Fruit fly (Drosophila melanogaster): Measurements from ENCODE around the gene CG6041.
A peak's percentile ranks its signal among the peaks of the same experiment; 100 is the strongest.

CG6041 gene

DNA sequence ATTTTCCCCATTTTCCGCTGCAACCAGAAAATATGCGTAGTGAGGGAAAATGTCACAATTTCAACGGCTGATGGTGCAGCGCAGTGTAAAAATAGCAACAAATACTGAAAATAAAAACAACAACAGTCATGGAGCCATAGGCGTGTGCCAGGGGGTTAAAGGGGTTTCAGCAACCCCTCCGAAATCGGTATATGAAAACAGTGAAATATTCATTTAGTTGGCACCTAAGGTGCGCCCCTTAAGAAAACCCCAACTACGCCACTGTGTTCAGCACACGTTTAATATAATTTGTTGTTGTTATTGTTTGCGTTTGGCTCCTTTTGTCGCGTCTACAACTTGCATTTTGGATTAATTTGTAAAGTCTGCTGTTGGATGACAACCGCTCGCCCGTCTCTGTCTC is 24.1 kb downstream of the CG6041 start (continued):
- peak; percentile 68 for TF ChIP-seq net (GFP tag; optimal IDR thresholded peaks at IDR 0.05)
- peak; percentile 64 for TF ChIP-seq fd59A (GFP tag; optimal IDR thresholded peaks at IDR 0.05)
- TF ChIP-seq Met (GFP tag; optimal IDR thresholded peaks at IDR 0.05): peak; percentile 36
- peak; percentile 94 for TF ChIP-seq CG6163 (GFP tag; IDR thresholded peaks at IDR 0.05)
- peak; percentile 55 for TF ChIP-seq CG11294 (GFP tag; IDR thresholded peaks at IDR 0.05)
- TF ChIP-seq CG3032 (tag; optimal IDR thresholded peaks at IDR 0.05): peak; percentile 67
- peak; percentile 66 for TF ChIP-seq CG10669 (GFP tag; optimal IDR thresholded peaks at IDR 0.05)
- TF ChIP-seq achi (GFP tag; optimal IDR thresholded peaks at IDR 0.05): peak; percentile 77
- no peak for TF ChIP-seq CG11902 (GFP tag; optimal IDR thresholded peaks at IDR 0.05)
- TF ChIP-seq CG4318 (GFP tag; optimal IDR thresholded peaks at IDR 0.05): peak; percentile 78
- TF ChIP-seq CG16779 (tag; optimal IDR thresholded peaks at IDR 0.05): peak; percentile 36
- TF ChIP-seq CG31627 (GFP tag; optimal IDR thresholded peaks at IDR 0.05): peak; percentile 67
- TF ChIP-seq Smox (GFP tag; optimal IDR thresholded peaks at IDR 0.05): peak; percentile 49
- TF ChIP-seq dac (GFP tag; optimal IDR thresholded peaks at IDR 0.05): peak; percentile 86
- peak; percentile 76 for TF ChIP-seq OdsH (GFP tag; optimal IDR thresholded peaks at IDR 0.05)
- peak; percentile 63 for TF ChIP-seq cyc (GFP tag; optimal IDR thresholded peaks at IDR 0.05)
- peak; percentile 37 for TF ChIP-seq Ets21C (GFP tag; optimal IDR thresholded peaks at IDR 0.05)
- TF ChIP-seq Eip75B (GFP tag; optimal IDR thresholded peaks at IDR 0.05): peak; percentile 59
- peak; percentile 86 for TF ChIP-seq Eip78C (GFP tag)
- peak; percentile 56 to 71 for TF ChIP-seq salr (GFP tag; optimal IDR thresholded peaks at IDR 0.05)
- TF ChIP-seq lz (GFP tag; optimal IDR thresholded peaks at IDR 0.05): peak; percentile 59
- TF ChIP-seq Hr39 (GFP tag; optimal IDR thresholded peaks at IDR 0.05): peak; percentile 66
- TF ChIP-seq CG6276 (GFP tag; optimal IDR thresholded peaks at IDR 0.05): no peak
- no peak for TF ChIP-seq fd85E (GFP tag; optimal IDR thresholded peaks at IDR 0.05)

DNA sequence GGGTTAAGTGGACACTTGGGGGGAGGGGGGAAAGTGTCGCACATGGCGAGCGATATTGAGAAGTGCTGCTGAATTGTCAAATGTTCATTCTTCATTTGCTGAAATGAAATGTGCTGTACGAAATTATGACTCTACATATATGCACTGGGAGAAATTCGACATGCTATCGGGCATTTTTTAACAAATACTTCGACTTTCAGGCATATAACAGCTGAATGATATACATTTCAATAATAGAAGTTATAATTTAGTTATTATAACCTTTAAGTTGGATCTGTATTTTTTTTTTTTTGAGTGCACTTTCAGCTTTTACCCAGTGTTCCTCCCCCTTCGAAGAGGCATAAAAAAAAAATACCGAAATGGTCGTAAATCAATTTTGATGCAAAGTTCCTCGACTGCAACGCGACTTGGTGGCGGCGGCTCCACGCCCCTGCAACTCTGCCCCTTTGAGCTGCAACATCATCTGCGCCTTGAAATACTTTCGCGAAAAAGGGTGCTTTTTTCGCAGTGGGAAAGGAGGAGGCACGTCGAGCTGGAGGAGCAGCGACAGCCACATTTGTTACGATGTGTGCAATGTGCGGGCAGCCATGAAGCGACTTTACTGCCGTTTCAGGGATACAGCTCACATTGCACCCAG is 25.5 kb downstream of the CG6041 start:
- peak; percentile 65 for TF ChIP-seq net (GFP tag; optimal IDR thresholded peaks at IDR 0.05)
- peak; percentile 55 for TF ChIP-seq lz (GFP tag; optimal IDR thresholded peaks at IDR 0.05)
- peak; percentile 68 for TF ChIP-seq CG34406 (GFP tag; optimal IDR thresholded peaks at IDR 0.05)
- TF ChIP-seq Hr39 (GFP tag; optimal IDR thresholded peaks at IDR 0.05): peak; percentile 72
- peak; percentile 81 for TF ChIP-seq topi (GFP tag; optimal IDR thresholded peaks at IDR 0.05)
- peak; percentile 16 for TF ChIP-seq Lpt (GFP tag; optimal IDR thresholded peaks at IDR 0.05)
- peak; percentile 35; the same call in 1 of the 2 replicates for TF ChIP-seq Gug (GFP tag; IDR thresholded peaks at IDR 0.05)
- TF ChIP-seq CG6808 (GFP tag; optimal IDR thresholded peaks at IDR 0.05): peak; percentile 65
- no peak for TF ChIP-seq Hr38 (GFP tag; optimal IDR thresholded peaks at IDR 0.05)
- TF ChIP-seq Sox14 (GFP tag; optimal IDR thresholded peaks at IDR 0.05): peak; percentile 62
- TF ChIP-seq CG8319 (GFP tag; optimal IDR thresholded peaks at IDR 0.05): peak; percentile 55
- peak; percentile 6 for TF ChIP-seq CG16779 (tag; optimal IDR thresholded peaks at IDR 0.05)
- TF ChIP-seq CG3032 (tag; optimal IDR thresholded peaks at IDR 0.05): peak; percentile 67
- peak; percentile 79 for TF ChIP-seq svp (GFP tag)
- TF ChIP-seq CG6792 (GFP tag; optimal IDR thresholded peaks at IDR 0.05): peak; percentile 73
- TF ChIP-seq CG32006 (GFP tag; optimal IDR thresholded peaks at IDR 0.05): peak; percentile 68
- TF ChIP-seq Smox (GFP tag; optimal IDR thresholded peaks at IDR 0.05): peak; percentile 73
- peak; percentile 77 for TF ChIP-seq CG3919 (GFP tag; optimal IDR thresholded peaks at IDR 0.05)
- peak; percentile 76 for TF ChIP-seq CG31627 (GFP tag; optimal IDR thresholded peaks at IDR 0.05)
- TF ChIP-seq Eip93F (GFP tag; optimal IDR thresholded peaks at IDR 0.05): no peak
- peak; percentile 35 for TF ChIP-seq Blimp-1 (GFP tag; optimal IDR thresholded peaks at IDR 0.05)
- peak; percentile 9 for TF ChIP-seq Hr4 (GFP tag; optimal IDR thresholded peaks at IDR 0.05)
- TF ChIP-seq CG6276 (GFP tag; optimal IDR thresholded peaks at IDR 0.05): no peak
- no peak for TF ChIP-seq CG6854 (GFP tag; optimal IDR thresholded peaks at IDR 0.05)
- peak; percentile 74 for TF ChIP-seq achi (GFP tag; optimal IDR thresholded peaks at IDR 0.05)
- peak; percentile 75 for TF ChIP-seq CG10669 (GFP tag; optimal IDR thresholded peaks at IDR 0.05)
- TF ChIP-seq CG15336 (GFP tag; IDR thresholded peaks at IDR 0.05): peak; percentile 66
- peak; percentile 79 for TF ChIP-seq Ets96B (tag; optimal IDR thresholded peaks at IDR 0.05)
- peak; percentile 87 for TF ChIP-seq Eip78C (GFP tag)
- peak; percentile 76 for TF ChIP-seq CG10631 (GFP tag; optimal IDR thresholded peaks at IDR 0.05)
- TF ChIP-seq fd59A (GFP tag; optimal IDR thresholded peaks at IDR 0.05): peak; percentile 66
- peak; percentile 47 for TF ChIP-seq CG7368 (GFP tag; optimal IDR thresholded peaks at IDR 0.05)
- peak; percentile 77 for TF ChIP-seq pdm3 (GFP tag; optimal IDR thresholded peaks at IDR 0.05)
- peak; percentile 76 for TF ChIP-seq cyc (GFP tag; optimal IDR thresholded peaks at IDR 0.05)
- TF ChIP-seq Sox15 (GFP tag; optimal IDR thresholded peaks at IDR 0.05): peak; percentile 56
- TF ChIP-seq Ets21C (GFP tag; optimal IDR thresholded peaks at IDR 0.05): peak; percentile 67
- TF ChIP-seq CG1621 (tag; optimal IDR thresholded peaks at IDR 0.05): peak; percentile 70
- TF ChIP-seq CG8632 (GFP tag; optimal IDR thresholded peaks at IDR 0.05): peak; percentile 74

Measured in whole organism, prepupa.